Worm (Caenorhabditis elegans) whole organism, L2 larva: ENCODE results near the gene C17H12.8.

Experiments
- C34F6.9 ChIP-seq: fragments of 150-350 bp; optimal IDR thresholded peaks from 2 replicates; lab custom pipeline; 2014; ENCODE audit warnings: missing biosample characterization, missing genetic modification characterization
- F13H6.1 ChIP-seq: sonication (generic microtip); optimal IDR thresholded peaks from 2 replicates; lab custom pipeline; 2016; ENCODE audit warnings: missing genetic modification characterization, missing compliant biosample characterization
- Y55F3AM.14 ChIP-seq: fragments of 200-800 bp; sonication (Bioruptor generic); optimal IDR thresholded peaks from 2 replicates; lab custom pipeline; 2018; ENCODE audit warnings: mild to moderate bottlenecking, missing genetic modification characterization, missing compliant biosample characterization
- ZK546.5 ChIP-seq: sonication (generic microtip); optimal IDR thresholded peaks from 2 replicates; lab custom pipeline; 2017; ENCODE audit warnings: missing biosample characterization, missing genetic modification characterization
- alr-1 ChIP-seq: fragments of 150-350 bp; optimal IDR thresholded peaks from 2 replicates; lab custom pipeline; 2014; ENCODE audit warnings: missing biosample characterization, missing genetic modification characterization
- aly-2 ChIP-seq: fragments of 150-350 bp; optimal IDR thresholded peaks from 2 replicates; lab custom pipeline; 2014; ENCODE audit warnings: missing biosample characterization, missing genetic modification characterization
- blmp-1 ChIP-seq: sonication (generic microtip); optimal IDR thresholded peaks from 2 replicates; lab custom pipeline; 2017; ENCODE audit warnings: missing genetic modification characterization, mild to moderate bottlenecking, missing compliant biosample characterization, antibody characterized with exemption, moderate library complexity; ENCODE audit not compliant: insufficient read depth
- ceh-82 ChIP-seq: fragments of 150-350 bp; optimal IDR thresholded peaks from 2 replicates; lab custom pipeline; 2014; ENCODE audit warnings: missing biosample characterization, missing genetic modification characterization
- dmd-4 ChIP-seq: sonication (generic microtip); optimal IDR thresholded peaks from 2 replicates; lab custom pipeline; 2017; ENCODE audit warnings: missing biosample characterization, missing genetic modification characterization
- elt-1 ChIP-seq: fragments of 150-350 bp; optimal IDR thresholded peaks from 2 replicates; lab custom pipeline; 2014; ENCODE audit warnings: missing biosample characterization, missing genetic modification characterization
- fos-1 ChIP-seq: fragments of 150-350 bp; optimal IDR thresholded peaks from 2 replicates; lab custom pipeline; 2014; ENCODE audit warnings: missing biosample characterization, missing genetic modification characterization
- gmeb-1 ChIP-seq: fragments of 150-350 bp; optimal IDR thresholded peaks from 2 replicates; lab custom pipeline; 2014; ENCODE audit warnings: missing biosample characterization, missing genetic modification characterization
- lin-11 ChIP-seq: fragments of 150-350 bp; sonication (generic microtip); optimal IDR thresholded peaks from 2 replicates; lab custom pipeline; 2014; ENCODE audit warnings: missing biosample characterization, missing genetic modification characterization, inconsistent platforms, mixed read lengths
- lin-39 ChIP-seq: fragments of 150-350 bp; optimal IDR thresholded peaks from 2 replicates; lab custom pipeline; 2014; ENCODE audit warnings: missing biosample characterization, missing genetic modification reagents, missing genetic modification characterization
- mab-5 ChIP-seq: fragments of 150-350 bp; optimal IDR thresholded peaks from 2 replicates; lab custom pipeline; 2014; ENCODE audit warnings: missing biosample characterization, missing genetic modification characterization
- mbf-1 ChIP-seq: sonication (generic microtip); optimal IDR thresholded peaks from 2 replicates; lab custom pipeline; 2017; ENCODE audit warnings: missing biosample characterization, missing genetic modification characterization
- nhr-10 ChIP-seq: sonication (generic microtip); optimal IDR thresholded peaks from 2 replicates; lab custom pipeline; 2017; ENCODE audit warnings: missing biosample characterization, missing genetic modification characterization
- nhr-129 ChIP-seq: fragments of 150-350 bp; optimal IDR thresholded peaks from 2 replicates; lab custom pipeline; 2014; ENCODE audit warnings: missing biosample characterization, missing genetic modification characterization
- nhr-21 ChIP-seq: fragments of 150-350 bp; optimal IDR thresholded peaks from 2 replicates; lab custom pipeline; 2014; ENCODE audit warnings: missing biosample characterization, missing genetic modification characterization
- nhr-237 ChIP-seq: fragments of 150-350 bp; optimal IDR thresholded peaks from 2 replicates; lab custom pipeline; 2014; ENCODE audit warnings: missing biosample characterization, missing genetic modification characterization
- nhr-25 ChIP-seq: fragments of 150-350 bp; sonication (generic microtip); optimal IDR thresholded peaks from 3 replicates; lab custom pipeline; 2014; ENCODE audit warnings: missing biosample characterization, missing genetic modification characterization
- nhr-6 ChIP-seq: fragments of 150-350 bp; optimal IDR thresholded peaks from 2 replicates; lab custom pipeline; 2014; ENCODE audit warnings: missing biosample characterization, missing genetic modification characterization
- nhr-77 ChIP-seq: fragments of 150-350 bp; optimal IDR thresholded peaks from 2 replicates; lab custom pipeline; 2014; ENCODE audit warnings: missing biosample characterization, missing genetic modification characterization
- skn-1 ChIP-seq: sonication (generic microtip); optimal IDR thresholded peaks from 2 replicates; lab custom pipeline; 2017; ENCODE audit warnings: missing biosample characterization, missing genetic modification characterization
- sma-9 ChIP-seq, 2 experiments: fragments of 150-350 bp in 1 of 2; sonication (generic microtip) in 1 of 2; optimal IDR thresholded peaks; 2 replicates each; lab custom pipeline; 2014 to 2016; ENCODE audit warnings: missing genetic modification characterization in 2 of 2, mild to moderate bottlenecking in 1 of 2, missing biosample characterization in 1 of 2, missing compliant biosample characterization in 1 of 2, missing genetic modification reagents in 1 of 2, moderate library complexity in 1 of 2
- snpc-4 ChIP-seq: fragments of 150-350 bp; optimal IDR thresholded peaks from 2 replicates; lab custom pipeline; 2014; ENCODE audit warnings: missing biosample characterization, missing genetic modification characterization
- unc-39 ChIP-seq: fragments of 150-350 bp; optimal IDR thresholded peaks from 2 replicates; lab custom pipeline; 2014; ENCODE audit warnings: missing biosample characterization, missing genetic modification characterization
- unc-55 ChIP-seq: fragments of 150-350 bp; sonication (generic microtip); optimal IDR thresholded peaks from 3 replicates; lab custom pipeline; 2014; ENCODE audit warnings: missing biosample characterization, missing genetic modification reagents, missing genetic modification characterization
- unc-62 ChIP-seq: fragments of 150-350 bp; optimal IDR thresholded peaks from 2 replicates; lab custom pipeline; 2014; ENCODE audit warnings: missing biosample characterization, missing genetic modification reagents, missing genetic modification characterization
- zag-1 ChIP-seq: fragments of 150-350 bp; optimal IDR thresholded peaks from 2 replicates; lab custom pipeline; 2014; ENCODE audit warnings: missing biosample characterization, missing genetic modification characterization
- ztf-1 ChIP-seq: fragments of 200-800 bp; sonication (Bioruptor generic); conservative IDR thresholded peaks from 2 replicates; pipeline ENCODE4 v1.3.6; 2022; ENCODE audit warnings: missing genetic modification characterization, missing compliant biosample characterization
- ztf-4 ChIP-seq: fragments of 150-350 bp; optimal IDR thresholded peaks from 2 replicates; lab custom pipeline; 2014; ENCODE audit warnings: missing biosample characterization, missing genetic modification characterization

Gene C17H12.8

ce11 chrIV:6818369-6818768, at the start of gene C17H12.8:
Gene C17H12.8, plus strand, starts transcription at chrIV:6818703.
- no peak for TF ChIP-seq ceh-82
- TF ChIP-seq sma-9 (GFP tag; optimal IDR thresholded peaks at IDR 0.05; lab: Kevin White, UChicago) = peak; percentile 48
- no peak for TF ChIP-seq sma-9 (tag; optimal IDR thresholded peaks at IDR 0.05; lab: Kevin White, UChicago)
- TF ChIP-seq fos-1 (tag; lab: Kevin White, UChicago) = peak; percentile 73
- TF ChIP-seq unc-62 (GFP tag; lab: Kevin White, UChicago) = no peak

- TF ChIP-seq fos-1 (tag; lab: Kevin White, UChicago) (peak; percentile 24), blmp-1 (tag; lab: Kevin White, UChicago) (no peak), C34F6.9 (tag; lab: Kevin White, UChicago) (no peak), nhr-21 (tag; lab: Kevin White, UChicago) (no peak), nhr-237 (tag; lab: Kevin White, UChicago) (no peak), lin-39 (tag; lab: Kevin White, UChicago) (no peak), ztf-4 (no peak)
Observed at ce11 chrIV:6770407-6770883, 48.1 kb upstream of the C17H12.8 start, which contains the start of gene anat-1. Gene anat-1, plus strand, starts transcription at chrIV:6770833.

ce11 chrIV:6771556-6771955, 46.9 kb upstream of the C17H12.8 start:
- TF ChIP-seq dmd-4 (tag; lab: Kevin White, UChicago) (no peak), Y55F3AM.14 (no peak), F13H6.1 (tag; lab: Kevin White, UChicago) (no peak), mab-5 (tag; lab: Kevin White, UChicago) (no peak), snpc-4 (tag; lab: Kevin White, UChicago) (no peak), C34F6.9 (tag; lab: Kevin White, UChicago) (no peak), nhr-25 (tag; lab: Kevin White, UChicago) (no peak), skn-1 (tag; lab: Kevin White, UChicago) (no peak), elt-1 (tag; lab: Kevin White, UChicago) (no peak), ZK546.5 (tag; lab: Kevin White, UChicago) (no peak), gmeb-1 (no peak), lin-11 (tag; lab: Kevin White, UChicago) (no peak)
- TF ChIP-seq, all 48 proteins: peak for 0

ce11 chrIV:6777156-6777555, 41.3 kb upstream of the C17H12.8 start:
- TF ChIP-seq aly-2 (tag; lab: Kevin White, UChicago) = no peak
- no peak for TF ChIP-seq mab-5 (tag; lab: Kevin White, UChicago)
- no peak for TF ChIP-seq ztf-1 (GFP tag; lab: Robert Waterston, UW)
- TF ChIP-seq mbf-1 (tag; lab: Kevin White, UChicago) = no peak
- TF ChIP-seq nhr-6 = no peak
- no peak for TF ChIP-seq unc-55
- no peak for TF ChIP-seq gmeb-1
- no peak for TF ChIP-seq nhr-237 (tag; lab: Kevin White, UChicago)
- no peak for TF ChIP-seq ZK546.5 (tag; lab: Kevin White, UChicago)
- TF ChIP-seq nhr-10 (tag; lab: Kevin White, UChicago) = no peak
- no peak for TF ChIP-seq dmd-4 (tag; lab: Kevin White, UChicago)
- no peak for TF ChIP-seq unc-62 (GFP tag; lab: Kevin White, UChicago)
- no peak for TF ChIP-seq nhr-77 (tag; lab: Kevin White, UChicago)

ce11 chrIV:6785151-6785550, 33.4 kb upstream of the C17H12.8 start, which contains the start of gene dyci-1:
Gene dyci-1, minus strand, starts transcription at chrIV:6785272.
- TF ChIP-seq elt-1 (tag; lab: Kevin White, UChicago) (no peak), F13H6.1 (tag; lab: Kevin White, UChicago) (peak; percentile 71), mab-5 (tag; lab: Kevin White, UChicago) (no peak), unc-39 (no peak), sma-9 (GFP tag; optimal IDR thresholded peaks at IDR 0.05; lab: Kevin White, UChicago) (peak; percentile 7), sma-9 (tag; optimal IDR thresholded peaks at IDR 0.05; lab: Kevin White, UChicago) (no peak), alr-1 (tag; lab: Kevin White, UChicago) (no peak), fos-1 (tag; lab: Kevin White, UChicago) (peak; percentile 27), zag-1 (tag; lab: Kevin White, UChicago) (no peak), C34F6.9 (tag; lab: Kevin White, UChicago) (peak; percentile 2), nhr-129 (tag; lab: Kevin White, UChicago) (peak; percentile 70)
- TF ChIP-seq, all 48 proteins: peak for 5
